Fruit fly (Drosophila melanogaster): Measurements from ENCODE around the gene CG2444.
A peak's percentile ranks its signal among the peaks of the same experiment; 100 is the strongest.

The CG2444 gene

dm6 chrX:11728999-11729398 lies 23.9 kb upstream of the CG2444 start, which contains the start of gene inaF-D:
Gene inaF-D (minus strand): TSS chrX:11729099.
- TF ChIP-seq CG34367 (tag; optimal IDR thresholded peaks at IDR 0.05): no peak
- no peak for TF ChIP-seq CG32121 (GFP tag; IDR thresholded peaks at IDR 0.05)
- TF ChIP-seq CG10348 (GFP tag; IDR thresholded peaks at IDR 0.05): no peak
- no peak for TF ChIP-seq CG8159 (tag; optimal IDR thresholded peaks at IDR 0.05)
- TF ChIP-seq CG4496 (GFP tag; IDR thresholded peaks at IDR 0.05): no peak
- no peak for TF ChIP-seq EcR (GFP tag; optimal IDR thresholded peaks at IDR 0.05)
- no peak for TF ChIP-seq Ets98B (GFP tag; IDR thresholded peaks at IDR 0.05)
- no peak for TF ChIP-seq CG17806 (tag; optimal IDR thresholded peaks at IDR 0.05)
- no peak for TF ChIP-seq Pif1A (GFP tag; optimal IDR thresholded peaks at IDR 0.05)
- TF ChIP-seq fd96Ca (GFP tag; IDR thresholded peaks at IDR 0.05): no peak
- TF ChIP-seq CG8301 (tag; optimal IDR thresholded peaks at IDR 0.05): no peak
- TF ChIP-seq D1 (tag; optimal IDR thresholded peaks at IDR 0.05): no peak
- TF ChIP-seq CG13204 (GFP tag; optimal IDR thresholded peaks at IDR 0.05): no peak
- TF ChIP-seq CG12605 (GFP tag; IDR thresholded peaks at IDR 0.05): no peak
- no peak for TF ChIP-seq rn (GFP tag; IDR thresholded peaks at IDR 0.05)
- no peak for TF ChIP-seq CG15710 (tag; optimal IDR thresholded peaks at IDR 0.05)

dm6 chrX:11723946-11724345 lies 18.8 kb upstream of the CG2444 start, which contains the start of gene CG15221:
Gene CG15221 (plus strand): TSS chrX:11724246.
- no peak for TF ChIP-seq Snoo (tag; optimal IDR thresholded peaks at IDR 0.05)
- no peak for TF ChIP-seq fd96Ca (GFP tag; IDR thresholded peaks at IDR 0.05)
- TF ChIP-seq CG32121 (GFP tag; IDR thresholded peaks at IDR 0.05): no peak
- TF ChIP-seq EcR (GFP tag; optimal IDR thresholded peaks at IDR 0.05): no peak
- TF ChIP-seq CG34367 (tag; optimal IDR thresholded peaks at IDR 0.05): no peak

- TF ChIP-seq Pif1B (GFP tag; optimal IDR thresholded peaks at IDR 0.05): no peak
- no peak for TF ChIP-seq EcR (GFP tag; optimal IDR thresholded peaks at IDR 0.05)
- no peak for TF ChIP-seq D1 (tag; optimal IDR thresholded peaks at IDR 0.05)
- no peak for TF ChIP-seq Pif1A (GFP tag; optimal IDR thresholded peaks at IDR 0.05)
- peak; percentile 53; the same call in 1 of the 3 replicates for TF ChIP-seq fd96Ca (GFP tag; IDR thresholded peaks at IDR 0.05)
- no peak for TF ChIP-seq CG9948 (tag; optimal IDR thresholded peaks at IDR 0.05)
- no peak for TF ChIP-seq CG4496 (GFP tag; IDR thresholded peaks at IDR 0.05)
- TF ChIP-seq gl (tag; optimal IDR thresholded peaks at IDR 0.05): no peak
- no peak for TF ChIP-seq Snoo (tag; optimal IDR thresholded peaks at IDR 0.05)
- 0 out of 2 replicates have a peak, but pooled peaks have one; percentile 24 for TF ChIP-seq Ets98B (GFP tag; IDR thresholded peaks at IDR 0.05)
- TF ChIP-seq CG10348 (GFP tag; IDR thresholded peaks at IDR 0.05): no peak
- TF ChIP-seq CG15710 (tag; optimal IDR thresholded peaks at IDR 0.05): peak; percentile 38
- no peak for TF ChIP-seq CG14655 (GFP tag; optimal IDR thresholded peaks at IDR 0.05)
- TF ChIP-seq CG17806 (tag; optimal IDR thresholded peaks at IDR 0.05): peak; percentile 13
- no peak for TF ChIP-seq rn (GFP tag; IDR thresholded peaks at IDR 0.05)
- peak; percentile 40; the same call in 1 of the 2 replicates for TF ChIP-seq CG32121 (GFP tag; IDR thresholded peaks at IDR 0.05)
- TF ChIP-seq CG8159 (tag; optimal IDR thresholded peaks at IDR 0.05): no peak
- TF ChIP-seq CG12605 (GFP tag; IDR thresholded peaks at IDR 0.05): no peak
- no peak for TF ChIP-seq CG8301 (tag; optimal IDR thresholded peaks at IDR 0.05)
- no peak for TF ChIP-seq CG34367 (tag; optimal IDR thresholded peaks at IDR 0.05)
- TF ChIP-seq CG13204 (GFP tag; optimal IDR thresholded peaks at IDR 0.05): no peak
These were observed 15.0 kb upstream of the CG2444 start, which contains the start of gene Tango10 for dm6 chrX:11720138-11720537. Gene Tango10 (plus strand): TSS chrX:11720245.

dm6 chrX:11717892-11718291 lies 12.8 kb upstream of the CG2444 start:
- no peak for TF ChIP-seq CG4496 (GFP tag; IDR thresholded peaks at IDR 0.05)
- TF ChIP-seq CG13204 (GFP tag; optimal IDR thresholded peaks at IDR 0.05): no peak
- no peak for TF ChIP-seq CG32121 (GFP tag; IDR thresholded peaks at IDR 0.05)
- TF ChIP-seq Ets98B (GFP tag; IDR thresholded peaks at IDR 0.05): no peak
- TF ChIP-seq Pif1A (GFP tag; optimal IDR thresholded peaks at IDR 0.05): no peak
- TF ChIP-seq EcR (GFP tag; optimal IDR thresholded peaks at IDR 0.05): no peak
- no peak for TF ChIP-seq CG8301 (tag; optimal IDR thresholded peaks at IDR 0.05)
- TF ChIP-seq CG17806 (tag; optimal IDR thresholded peaks at IDR 0.05): no peak
- no peak for TF ChIP-seq CG10348 (GFP tag; IDR thresholded peaks at IDR 0.05)
- no peak for TF ChIP-seq Snoo (tag; optimal IDR thresholded peaks at IDR 0.05)
- no peak for TF ChIP-seq CG34367 (tag; optimal IDR thresholded peaks at IDR 0.05)
- TF ChIP-seq CG8159 (tag; optimal IDR thresholded peaks at IDR 0.05): no peak
- no peak for TF ChIP-seq CG12605 (GFP tag; IDR thresholded peaks at IDR 0.05)
- TF ChIP-seq CG15710 (tag; optimal IDR thresholded peaks at IDR 0.05): no peak
- no peak for TF ChIP-seq CG9948 (tag; optimal IDR thresholded peaks at IDR 0.05)

- no peak for TF ChIP-seq rn (GFP tag; IDR thresholded peaks at IDR 0.05)
- TF ChIP-seq CG14655 (GFP tag; optimal IDR thresholded peaks at IDR 0.05): no peak
- no peak for TF ChIP-seq CG4496 (GFP tag; IDR thresholded peaks at IDR 0.05)
- TF ChIP-seq CG17806 (tag; optimal IDR thresholded peaks at IDR 0.05): no peak
- TF ChIP-seq CG13204 (GFP tag; optimal IDR thresholded peaks at IDR 0.05): no peak
- TF ChIP-seq Snoo (tag; optimal IDR thresholded peaks at IDR 0.05): no peak
- no peak for TF ChIP-seq CG8159 (tag; optimal IDR thresholded peaks at IDR 0.05)
- no peak for TF ChIP-seq CG15710 (tag; optimal IDR thresholded peaks at IDR 0.05)
These were observed 11.7 kb upstream of the CG2444 start, which contains the start of gene prtp for dm6 chrX:11716731-11717326. Gene prtp (plus strand): TSS chrX:11716756.

Data from whole organism, pupa.